Worm (Caenorhabditis elegans) whole organism, L1 larva: ENCODE data around the gene C28C12.12.

Experiments used
- C16A3.4 ChIP-seq: fragments of 150-350 bp; optimal IDR thresholded peaks from 2 replicates; lab custom pipeline; 2014; ENCODE audit warnings: missing biosample characterization, missing genetic modification characterization
- aha-1 ChIP-seq: fragments of 150-350 bp; optimal IDR thresholded peaks from 2 replicates; lab custom pipeline; 2014; ENCODE audit warnings: missing biosample characterization, missing genetic modification characterization
- blmp-1 ChIP-seq: fragments of 150-350 bp; optimal IDR thresholded peaks from 2 replicates; lab custom pipeline; 2014; ENCODE audit warnings: missing biosample characterization, missing genetic modification characterization
- ceh-8 ChIP-seq: fragments of 200-800 bp; sonication (Bioruptor generic); optimal IDR thresholded peaks from 2 replicates; lab custom pipeline; 2018; ENCODE audit warnings: mild to moderate bottlenecking, missing genetic modification characterization, moderate library complexity, missing compliant biosample characterization
- dsc-1 ChIP-seq: sonication (generic microtip); optimal IDR thresholded peaks from 2 replicates; lab custom pipeline; 2016; ENCODE audit warnings: mild to moderate bottlenecking, missing genetic modification characterization, missing compliant biosample characterization
- efl-1 ChIP-seq, 4 experiments: fragments of 150-350 bp; optimal IDR thresholded peaks in 3 of 4; peaks in 1 of 4; 1 replicate in 1 of 4; 2 replicates in 3 of 4; lab custom pipeline; 2014; ENCODE audit warnings: missing biosample characterization in 2 of 4, missing genetic modification characterization in 2 of 4, missing genetic modification reagents in 2 of 4
- elt-2 ChIP-seq: sonication (generic microtip); optimal IDR thresholded peaks from 2 replicates; lab custom pipeline; 2016; ENCODE audit warnings: missing genetic modification characterization, mild to moderate bottlenecking, inconsistent platforms, missing compliant biosample characterization, missing genetic modification reagents
- elt-3 ChIP-seq, 6 experiments: fragments of 150-350 bp in 1 of 6; sonication (generic microtip); optimal IDR thresholded peaks; 2 replicates each; lab custom pipeline; 2017 to 2018; ENCODE audit warnings: missing biosample characterization in 6 of 6, missing genetic modification characterization in 6 of 6, inconsistent platforms in 1 of 6
- ets-5 ChIP-seq: fragments of 200-800 bp; sonication (Bioruptor generic); IDR thresholded peaks from 2 replicates; pipeline ENCODE4 v1.3.6; 2022; ENCODE audit warnings: missing genetic modification characterization, missing compliant biosample characterization
- fkh-8 ChIP-seq: sonication (generic microtip); optimal IDR thresholded peaks from 2 replicates; lab custom pipeline; 2016; ENCODE audit warnings: mild to moderate bottlenecking, missing genetic modification characterization, missing compliant biosample characterization
- fos-1 ChIP-seq: fragments of 150-350 bp; optimal IDR thresholded peaks from 2 replicates; lab custom pipeline; 2014; ENCODE audit warnings: missing biosample characterization, missing genetic modification characterization
- lin-14 ChIP-seq: fragments of 200-800 bp; sonication (Bioruptor generic); optimal IDR thresholded peaks from 2 replicates; lab custom pipeline; 2018; ENCODE audit warnings: mild to moderate bottlenecking, missing genetic modification characterization, moderate library complexity, missing compliant biosample characterization
- lin-15B ChIP-seq: fragments of 150-350 bp; sonication (generic microtip); optimal IDR thresholded peaks from 3 replicates; lab custom pipeline; 2014; ENCODE audit warnings: missing biosample characterization, missing genetic modification characterization
- lin-39 ChIP-seq: fragments of 150-350 bp; optimal IDR thresholded peaks from 2 replicates; lab custom pipeline; 2014; ENCODE audit warnings: missing biosample characterization, missing genetic modification reagents, missing genetic modification characterization
- lsy-2 ChIP-seq, 2 experiments: fragments of 150-350 bp; optimal IDR thresholded peaks; 2 replicates each; lab custom pipeline; 2014; ENCODE audit warnings: missing biosample characterization in 2 of 2, missing genetic modification characterization in 2 of 2
- mdl-1 ChIP-seq, 2 experiments: fragments of 150-350 bp; optimal IDR thresholded peaks; 2 replicates each; lab custom pipeline; 2014 to 2017; ENCODE audit warnings: missing biosample characterization in 2 of 2, missing genetic modification characterization in 2 of 2, inconsistent platforms in 1 of 2
- nhr-11 ChIP-seq: fragments of 150-350 bp; optimal IDR thresholded peaks from 2 replicates; lab custom pipeline; 2014; ENCODE audit warnings: missing biosample characterization, missing genetic modification characterization
- nhr-19 ChIP-seq: fragments of 200-800 bp; sonication (Bioruptor generic); conservative IDR thresholded peaks from 2 replicates; pipeline ENCODE4 v1.3.6; 2022; ENCODE audit warnings: missing genetic modification characterization, missing compliant biosample characterization
- nhr-20 ChIP-seq: sonication (generic microtip); optimal IDR thresholded peaks from 2 replicates; lab custom pipeline; 2016; ENCODE audit warnings: mild to moderate bottlenecking, missing genetic modification characterization, missing compliant biosample characterization
- nhr-28 ChIP-seq: fragments of 150-350 bp; optimal IDR thresholded peaks from 2 replicates; lab custom pipeline; 2014; ENCODE audit warnings: missing biosample characterization, missing genetic modification characterization
- nhr-71 ChIP-seq: sonication (generic microtip); optimal IDR thresholded peaks from 2 replicates; lab custom pipeline; 2016; ENCODE audit warnings: mild to moderate bottlenecking, missing genetic modification characterization, moderate library complexity, missing compliant biosample characterization
- nhr-77 ChIP-seq: fragments of 150-350 bp; optimal IDR thresholded peaks from 2 replicates; lab custom pipeline; 2014; ENCODE audit warnings: missing biosample characterization, missing genetic modification characterization
- pqm-1 ChIP-seq: sonication (generic microtip); optimal IDR thresholded peaks from 3 replicates; lab custom pipeline; 2017; ENCODE audit warnings: missing biosample characterization, missing genetic modification characterization
- rnt-1 ChIP-seq: sonication (generic microtip); optimal IDR thresholded peaks from 2 replicates; lab custom pipeline; 2016; ENCODE audit warnings: mild to moderate bottlenecking, missing genetic modification characterization, moderate library complexity, missing compliant biosample characterization
- snu-23 ChIP-seq: sonication (generic microtip); optimal IDR thresholded peaks from 2 replicates; lab custom pipeline; 2016; ENCODE audit warnings: missing genetic modification characterization, missing compliant biosample characterization
- swsn-7 ChIP-seq: sonication (generic microtip); optimal IDR thresholded peaks from 2 replicates; lab custom pipeline; 2016; ENCODE audit warnings: missing genetic modification characterization, missing compliant biosample characterization
- tbx-2 ChIP-seq: sonication (generic microtip); optimal IDR thresholded peaks from 2 replicates; lab custom pipeline; 2016; ENCODE audit warnings: missing genetic modification characterization, missing compliant biosample characterization
- zip-4 ChIP-seq: fragments of 200-800 bp; sonication (Bioruptor generic); optimal IDR thresholded peaks from 2 replicates; lab custom pipeline; 2018; ENCODE audit warnings: mild to moderate bottlenecking, missing genetic modification characterization, moderate library complexity, missing compliant biosample characterization
- ztf-4 ChIP-seq: fragments of 150-350 bp; optimal IDR thresholded peaks from 2 replicates; lab custom pipeline; 2014; ENCODE audit warnings: missing biosample characterization, missing genetic modification characterization

C28C12.12 gene

DNA sequence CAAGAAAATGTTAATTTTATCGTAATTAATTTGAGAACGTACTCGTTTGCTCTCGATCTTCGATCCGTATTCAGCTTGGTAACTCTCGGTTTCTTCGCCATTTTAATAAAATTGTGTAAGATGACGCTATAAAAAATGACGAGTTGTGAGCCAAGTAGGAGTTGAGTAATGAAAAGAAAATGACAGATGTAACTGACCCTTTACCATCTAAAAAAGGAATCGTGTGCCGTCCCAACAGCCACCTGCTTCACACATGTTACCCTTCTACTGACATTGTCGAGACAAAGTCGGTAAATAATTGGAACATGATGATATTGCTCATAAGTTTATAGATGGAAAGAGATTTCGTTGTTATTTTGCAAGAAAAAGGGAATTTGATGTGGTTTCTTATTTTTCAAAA, 16.8 kb downstream of the C28C12.12 start, which contains the start of gene hlh-12:
Gene hlh-12, minus strand, starts transcription at position 101 of the 400 bp plus-strand sequence.
- no peak for TF ChIP-seq efl-1 (optimal IDR thresholded peaks at IDR 0.05; lab: Kevin White, UChicago)
- TF ChIP-seq efl-1 (GFP tag; optimal IDR thresholded peaks at IDR 0.05 in 1 of 2; lab: Kevin White, UChicago): peak in 1 of 2 experiments; percentile 21
- TF ChIP-seq ceh-8 (GFP tag; lab: Kevin White, UChicago): no peak
- TF ChIP-seq, all 84 proteins: peak for 1

ce11 chrIV:8478516-8478915, 17.6 kb downstream of the C28C12.12 start:
- peak; percentile 6 for TF ChIP-seq nhr-71 (tag; lab: Kevin White, UChicago)
- TF ChIP-seq fkh-8: no peak

ce11 chrIV:8476880-8477279, 19.3 kb downstream of the C28C12.12 start, which contains the start of gene spp-10:
Gene spp-10 (plus strand): TSS chrIV:8477180.
- TF ChIP-seq fos-1 (tag; lab: Kevin White, UChicago) (no peak), nhr-77 (tag; lab: Kevin White, UChicago) (no peak), nhr-28 (no peak), rnt-1 (tag; lab: Kevin White, UChicago) (peak; percentile 49), lin-15B (tag; lab: Kevin White, UChicago) (no peak)

DNA sequence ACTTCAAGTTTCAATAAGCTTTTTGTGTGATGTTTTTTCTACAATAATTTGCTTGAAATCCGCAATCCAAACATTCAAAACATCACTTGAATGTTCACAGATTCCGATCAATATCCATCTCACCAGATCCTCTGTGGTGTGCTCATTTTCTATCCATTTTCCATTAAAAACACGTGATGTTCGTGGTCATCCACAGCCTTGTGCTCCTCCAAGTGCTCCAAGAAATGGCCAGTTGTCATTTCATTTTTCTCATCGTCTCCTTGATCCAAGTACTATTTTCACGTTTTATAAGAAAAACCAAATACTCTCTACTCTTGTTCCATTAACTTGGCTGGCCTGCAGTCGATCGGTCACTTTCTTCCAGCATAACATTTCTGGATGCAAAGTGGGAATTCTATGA, 20.0 kb downstream of the C28C12.12 start:
- TF ChIP-seq fos-1 (tag; lab: Kevin White, UChicago) (no peak), dsc-1 (tag; lab: Kevin White, UChicago) (peak; percentile 12), nhr-20 (tag; lab: Kevin White, UChicago) (peak; percentile 50), nhr-71 (tag; lab: Kevin White, UChicago) (peak; percentile 75), ztf-4 (tag; lab: Kevin White, UChicago) (peak; percentile 61), nhr-19 (GFP tag; lab: Robert Waterston, UW) (peak; percentile 60), pqm-1 (tag; lab: Kevin White, UChicago) (no peak), lin-14 (peak; percentile 78), efl-1 (optimal IDR thresholded peaks at IDR 0.05; lab: Kevin White, UChicago) (peak in 1 of 2 experiments; percentile 20), efl-1 (GFP tag; optimal IDR thresholded peaks at IDR 0.05 in 1 of 2; lab: Kevin White, UChicago) (peak in 1 of 2 experiments; percentile 86), mdl-1 (tag; optimal IDR thresholded peaks at IDR 0.05; lab: Kevin White, UChicago) (peak in 1 of 2 experiments; percentile 17), swsn-7 (tag; lab: Kevin White, UChicago) (peak; percentile 15), snu-23 (GFP tag; lab: Kevin White, UChicago) (peak; percentile 36), rnt-1 (tag; lab: Kevin White, UChicago) (peak; percentile 84), lsy-2 (tag; optimal IDR thresholded peaks at IDR 0.05; lab: Kevin White, UChicago) (peak; percentile 20 to 34), C16A3.4 (tag; lab: Kevin White, UChicago) (no peak), lin-39 (peak; percentile 26)
- TF ChIP-seq, all 84 proteins: peak for 13

DNA sequence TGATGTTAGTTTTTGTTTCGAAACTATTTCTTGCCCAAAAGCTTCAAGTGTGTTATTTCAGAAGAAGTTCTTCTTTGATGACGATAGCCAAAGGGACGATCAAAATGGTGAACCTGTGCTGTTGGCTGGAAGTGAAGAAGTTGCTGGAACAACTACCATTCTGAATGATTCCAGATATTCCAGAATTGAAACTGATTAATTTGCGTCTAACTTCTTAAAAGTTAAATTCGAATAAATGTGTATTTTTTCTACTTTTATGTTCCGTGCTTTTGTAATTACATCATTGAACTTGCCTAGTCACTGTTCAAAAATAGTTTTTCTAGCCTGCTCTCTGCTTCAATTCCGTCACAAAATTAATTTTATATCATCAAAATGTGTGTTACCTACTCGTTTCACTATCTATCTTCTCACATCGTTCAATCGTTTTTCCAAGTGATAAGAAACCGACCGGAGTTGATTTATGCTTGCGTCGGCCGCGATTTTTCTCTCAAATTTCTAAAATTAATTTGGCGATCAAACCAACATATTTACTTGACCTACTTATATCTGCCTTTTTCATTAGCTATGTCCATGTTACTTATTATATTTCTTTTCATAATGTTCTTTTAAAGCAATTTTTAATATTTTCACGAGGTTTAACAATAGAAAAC, 21.0 kb downstream of the C28C12.12 start:
- TF ChIP-seq lin-14: peak; percentile 39
- no peak for TF ChIP-seq ets-5 (GFP tag; lab: Robert Waterston, UW)
- no peak for TF ChIP-seq efl-1 (optimal IDR thresholded peaks at IDR 0.05; lab: Kevin White, UChicago)
- TF ChIP-seq efl-1 (GFP tag; optimal IDR thresholded peaks at IDR 0.05 in 1 of 2; lab: Kevin White, UChicago): peak in 1 of 2 experiments; percentile 51
- TF ChIP-seq nhr-71 (tag; lab: Kevin White, UChicago): peak; percentile 15
- TF ChIP-seq tbx-2: no peak
- TF ChIP-seq elt-2 (tag; lab: Kevin White, UChicago): peak; percentile 66
- peak in 2 of 6 experiments; percentile 15 to 33 for TF ChIP-seq elt-3 (tag; optimal IDR thresholded peaks at IDR 0.05; lab: Kevin White, UChicago)
- no peak for TF ChIP-seq lsy-2 (tag; optimal IDR thresholded peaks at IDR 0.05; lab: Kevin White, UChicago)
- peak; percentile 9 for TF ChIP-seq rnt-1 (tag; lab: Kevin White, UChicago)
- TF ChIP-seq zip-4 (GFP tag; lab: Kevin White, UChicago): no peak
- TF ChIP-seq nhr-11 (tag; lab: Kevin White, UChicago): no peak
- peak; percentile 62 for TF ChIP-seq blmp-1 (tag; lab: Kevin White, UChicago)
- no peak for TF ChIP-seq nhr-20 (tag; lab: Kevin White, UChicago)
- TF ChIP-seq aha-1 (tag; lab: Kevin White, UChicago): no peak
